Worm (Caenorhabditis elegans): ENCODE results near the gene C34F6.12.
A peak's percentile ranks its signal among the peaks of the same experiment; 100 is the strongest.

C34F6.12 gene

ce11 chrX:11252429-11252828, 25.9 kb upstream of the C34F6.12 start (continued):
- TF ChIP-seq lsy-2 (tag; optimal IDR thresholded peaks at IDR 0.05): peak in 1 of 2 experiments; percentile 37

ce11 chrX:11251928-11252327, 25.4 kb upstream of the C34F6.12 start:
- TF ChIP-seq ces-1 (GFP tag; optimal IDR thresholded peaks at IDR 0.05) (no peak), pqm-1 (tag; optimal IDR thresholded peaks at IDR 0.05) (peak; percentile 82), sdz-12 (GFP tag; optimal IDR thresholded peaks at IDR 0.05) (no peak), attf-4 (tag; optimal IDR thresholded peaks at IDR 0.05) (no peak), lin-29 (GFP tag; IDR thresholded peaks at IDR 0.05) (no peak), jun-1 (tag; optimal IDR thresholded peaks at IDR 0.05) (no peak), lsy-2 (tag; optimal IDR thresholded peaks at IDR 0.05) (no peak), dmd-6 (GFP tag; IDR thresholded peaks at IDR 0.05) (peak; percentile 52; the same call in 1 of the 2 replicates), dmd-8 (GFP tag; IDR thresholded peaks at IDR 0.05) (no peak), vab-7 (GFP tag; IDR thresholded peaks at IDR 0.05) (no peak), mxl-3 (GFP tag; optimal IDR thresholded peaks at IDR 0.05) (no peak), Y5F2A.4 (GFP tag; optimal IDR thresholded peaks at IDR 0.05) (no peak), fos-1 (tag; optimal IDR thresholded peaks at IDR 0.05) (no peak), nhr-6 (tag; optimal IDR thresholded peaks at IDR 0.05) (no peak), dmd-9 (GFP tag; IDR thresholded peaks at IDR 0.05) (no peak), tra-1 (GFP tag; IDR thresholded peaks at IDR 0.05) (no peak), D1046.2 (GFP tag; IDR thresholded peaks at IDR 0.05) (no peak), ztf-11 (tag; optimal IDR thresholded peaks at IDR 0.05) (no peak), daf-12 (tag; optimal IDR thresholded peaks at IDR 0.05) (no peak), mdl-1 (tag; optimal IDR thresholded peaks at IDR 0.05) (no peak), egl-27 (tag; optimal IDR thresholded peaks at IDR 0.05) (no peak), cey-2 (tag; optimal IDR thresholded peaks at IDR 0.05; ENCODE audit: borderline replicate concordance, insufficient read depth) (no peak), pha-4 (GFP tag; IDR thresholded peaks at IDR 0.05) (no peak), pha-4 (tag; optimal IDR thresholded peaks at IDR 0.05) (no peak), lin-39 (tag; optimal IDR thresholded peaks at IDR 0.05) (no peak), nhr-28 (tag; optimal IDR thresholded peaks at IDR 0.05) (peak; percentile 13), fkh-10 (GFP tag; optimal IDR thresholded peaks at IDR 0.05) (no peak), nhr-42 (GFP tag; IDR thresholded peaks at IDR 0.05) (no peak), daf-16 (GFP tag; optimal IDR thresholded peaks at IDR 0.05) (no peak), daf-16 (tag; optimal IDR thresholded peaks at IDR 0.05) (peak; percentile 40), ceh-32 (tag; optimal IDR thresholded peaks at IDR 0.05; ENCODE audit: poor library complexity) (no peak), lin-38 (GFP tag; IDR thresholded peaks at IDR 0.05) (no peak), php-3 (GFP tag; IDR thresholded peaks at IDR 0.05) (0 out of 2 replicates have a peak, but pooled peaks have one; percentile 23), mdt-29 (GFP tag; IDR thresholded peaks at IDR 0.05) (no peak), arid-1 (GFP tag; conservative IDR thresholded peaks at IDR 0.05) (no peak), F10B5.3 (tag; optimal IDR thresholded peaks at IDR 0.05) (no peak), zip-11 (GFP tag; IDR thresholded peaks at IDR 0.05) (no peak), zip-2 (tag; optimal IDR thresholded peaks at IDR 0.05) (no peak), tag-97 (GFP tag; IDR thresholded peaks at IDR 0.05) (no peak), F44E2.7 (GFP tag; IDR thresholded peaks at IDR 0.05) (no peak), Y75B8A.6 (GFP tag; IDR thresholded peaks at IDR 0.05) (no peak), nhr-77 (tag; optimal IDR thresholded peaks at IDR 0.05) (no peak), ama-1 (optimal IDR thresholded peaks at IDR 0.05) (no peak), Y105C5A.15 (GFP tag; IDR thresholded peaks at IDR 0.05) (no peak), saeg-2 (GFP tag; IDR thresholded peaks at IDR 0.05) (no peak)

Data from whole organism, L4 larva.